Worm (Caenorhabditis elegans) whole organism, L4 larva: ENCODE measurements around the gene T27A8.2.

Experiments used
- F26F4.8 ChIP-seq: fragments of 200-800 bp; sonication (Bioruptor generic); conservative IDR thresholded peaks from 2 replicates; pipeline ENCODE4 v1.3.6; 2022; ENCODE audit warnings: missing genetic modification characterization, missing compliant biosample characterization
- T20F7.1 ChIP-seq: fragments of 200-800 bp; sonication (Bioruptor generic); optimal IDR thresholded peaks from 2 replicates; lab custom pipeline; 2018; ENCODE audit warnings: mild to moderate bottlenecking, missing genetic modification characterization, missing compliant biosample characterization
- ZK546.5 ChIP-seq, 2 experiments: sonication (generic microtip); optimal IDR thresholded peaks; 2 replicates each; lab custom pipeline; 2017; ENCODE audit warnings: missing biosample characterization in 2 of 2, missing genetic modification characterization in 2 of 2
- aha-1 ChIP-seq: fragments of 150-350 bp; peaks from one replicate; lab custom pipeline; 2014; ENCODE audit warnings: missing biosample characterization, missing genetic modification characterization
- ceh-62 ChIP-seq: sonication (generic microtip); optimal IDR thresholded peaks from 2 replicates; lab custom pipeline; 2017; ENCODE audit warnings: missing biosample characterization, missing genetic modification characterization
- ces-1 ChIP-seq: fragments of 150-350 bp; sonication (generic microtip); optimal IDR thresholded peaks from 4 replicates; lab custom pipeline; 2014; ENCODE audit warnings: missing biosample characterization, missing genetic modification reagents, missing genetic modification characterization
- cey-2 ChIP-seq: sonication (generic microtip); optimal IDR thresholded peaks from 3 replicates; lab custom pipeline; 2017; ENCODE audit warnings: missing genetic modification characterization, mild to moderate bottlenecking, missing compliant biosample characterization, antibody characterized with exemption, borderline replicate concordance; ENCODE audit not compliant: insufficient read depth
- ctbp-1 ChIP-seq: fragments of 200-800 bp; sonication (Bioruptor generic); IDR thresholded peaks from 2 replicates; pipeline ENCODE4 v1.3.6; 2022; ENCODE audit warnings: missing genetic modification reagents, missing genetic modification characterization, missing compliant biosample characterization
- daf-12 ChIP-seq: fragments of 150-350 bp; optimal IDR thresholded peaks from 2 replicates; lab custom pipeline; 2014; ENCODE audit warnings: missing biosample characterization, missing genetic modification reagents, missing genetic modification characterization
- daf-16 ChIP-seq, 3 experiments: sonication (generic microtip); optimal IDR thresholded peaks; 2 replicates each; lab custom pipeline; 2016 to 2017; ENCODE audit warnings: missing genetic modification characterization in 3 of 3, missing genetic modification reagents in 3 of 3, mild to moderate bottlenecking in 2 of 3, missing compliant biosample characterization in 2 of 3, missing biosample characterization in 1 of 3, moderate library complexity in 1 of 3
- dmd-6 ChIP-seq: fragments of 200-800 bp; sonication (Bioruptor generic); IDR thresholded peaks from 2 replicates; pipeline ENCODE4 v1.3.6; 2022; ENCODE audit warnings: missing genetic modification reagents, missing genetic modification characterization, missing compliant biosample characterization
- egl-43 ChIP-seq: fragments of 200-800 bp; sonication (Bioruptor generic); IDR thresholded peaks from 2 replicates; pipeline ENCODE4 v1.3.6; 2022; ENCODE audit warnings: missing genetic modification reagents, missing genetic modification characterization, missing compliant biosample characterization
- gei-8 ChIP-seq: fragments of 200-800 bp; sonication (Bioruptor generic); optimal IDR thresholded peaks from 2 replicates; lab custom pipeline; 2018; ENCODE audit warnings: mild to moderate bottlenecking, missing genetic modification characterization, missing compliant biosample characterization
- hif-1 ChIP-seq, 2 experiments: sonication (generic microtip); optimal IDR thresholded peaks; 2 replicates each; lab custom pipeline; 2016 to 2017; ENCODE audit warnings: missing compliant biosample characterization in 2 of 2, missing genetic modification characterization in 2 of 2, missing genetic modification reagents in 2 of 2, missing genotype in 2 of 2, mild to moderate bottlenecking in 1 of 2
- hlh-11 ChIP-seq: fragments of 200-800 bp; sonication (Bioruptor generic); optimal IDR thresholded peaks from 2 replicates; lab custom pipeline; 2018; ENCODE audit warnings: mild to moderate bottlenecking, missing genetic modification characterization, missing compliant biosample characterization
- lin-13 ChIP-seq: fragments of 150-350 bp; optimal IDR thresholded peaks from 2 replicates; lab custom pipeline; 2014; ENCODE audit warnings: missing biosample characterization, missing genetic modification reagents, missing genetic modification characterization
- lin-38 ChIP-seq: fragments of 200-800 bp; sonication (Bioruptor generic); IDR thresholded peaks from 2 replicates; pipeline ENCODE4 v1.3.6; 2022; ENCODE audit warnings: missing genetic modification reagents, missing genetic modification characterization, missing compliant biosample characterization
- nhr-11 ChIP-seq: fragments of 150-350 bp; optimal IDR thresholded peaks from 2 replicates; lab custom pipeline; 2014; ENCODE audit warnings: missing biosample characterization, missing genetic modification characterization
- nhr-111 ChIP-seq: fragments of 200-800 bp; sonication (Bioruptor generic); optimal IDR thresholded peaks from 2 replicates; lab custom pipeline; 2018; ENCODE audit warnings: mild to moderate bottlenecking, missing genetic modification characterization, missing compliant biosample characterization
- nhr-28 ChIP-seq: fragments of 150-350 bp; optimal IDR thresholded peaks from 2 replicates; lab custom pipeline; 2014; ENCODE audit warnings: missing biosample characterization, missing genetic modification characterization
- nhr-48 ChIP-seq: sonication (generic microtip); optimal IDR thresholded peaks from 2 replicates; lab custom pipeline; 2016; ENCODE audit warnings: mild to moderate bottlenecking, missing genetic modification characterization, missing compliant biosample characterization
- nhr-6 ChIP-seq: fragments of 150-350 bp; optimal IDR thresholded peaks from 2 replicates; lab custom pipeline; 2014; ENCODE audit warnings: missing biosample characterization, missing genetic modification characterization
- pha-4 ChIP-seq, 2 experiments: fragments of 150-350 bp in 1 of 2; fragments of 200-800 bp in 1 of 2; sonication (Bioruptor generic) in 1 of 2; IDR thresholded peaks in 1 of 2; optimal IDR thresholded peaks in 1 of 2; 2 replicates each; pipeline versions ENCODE4 v1.3.6 to Lab custom; 2014 to 2022; ENCODE audit warnings: missing genetic modification characterization in 2 of 2, missing genetic modification reagents in 2 of 2, missing biosample characterization in 1 of 2, missing compliant biosample characterization in 1 of 2
- rbr-2 ChIP-seq: sonication (generic microtip); optimal IDR thresholded peaks from 2 replicates; lab custom pipeline; 2016; ENCODE audit warnings: missing genotype, missing genetic modification characterization, missing compliant biosample characterization
- spr-3 ChIP-seq: fragments of 200-800 bp; sonication (Bioruptor generic); optimal IDR thresholded peaks from 2 replicates; lab custom pipeline; 2018; ENCODE audit warnings: mild to moderate bottlenecking, missing genetic modification characterization, missing compliant biosample characterization
- tag-97 ChIP-seq: fragments of 200-800 bp; sonication (Bioruptor generic); IDR thresholded peaks from 2 replicates; pipeline ENCODE4 v1.3.6; 2022; ENCODE audit warnings: missing genetic modification characterization, missing compliant biosample characterization
- tra-1 ChIP-seq: fragments of 200-800 bp; sonication (Bioruptor generic); IDR thresholded peaks from 2 replicates; pipeline ENCODE4 v1.3.6; 2022; ENCODE audit warnings: missing genetic modification reagents, missing genetic modification characterization, missing compliant biosample characterization
- unc-62 ChIP-seq, 3 experiments: fragments of 150-350 bp in 1 of 3; sonication (generic microtip); optimal IDR thresholded peaks in 2 of 3; peaks in 1 of 3; 1 replicate in 1 of 3; 2 replicates in 2 of 3; lab custom pipeline; 2014 to 2017; ENCODE audit warnings: missing biosample characterization in 3 of 3, missing genetic modification characterization in 3 of 3, missing genetic modification reagents in 3 of 3, missing genotype in 1 of 3
- vab-7 ChIP-seq: fragments of 200-800 bp; sonication (Bioruptor generic); IDR thresholded peaks from 2 replicates; pipeline ENCODE4 v1.3.6; 2022; ENCODE audit warnings: missing genetic modification reagents, missing genetic modification characterization, missing compliant biosample characterization
- zip-11 ChIP-seq: fragments of 200-800 bp; sonication (Bioruptor generic); IDR thresholded peaks from 2 replicates; pipeline ENCODE4 v1.3.6; 2022; ENCODE audit warnings: missing genetic modification characterization, missing compliant biosample characterization
- ztf-7 ChIP-seq: fragments of 150-350 bp; optimal IDR thresholded peaks from 2 replicates; lab custom pipeline; 2014; ENCODE audit warnings: missing biosample characterization, missing genetic modification characterization

T27A8.2 gene

DNA sequence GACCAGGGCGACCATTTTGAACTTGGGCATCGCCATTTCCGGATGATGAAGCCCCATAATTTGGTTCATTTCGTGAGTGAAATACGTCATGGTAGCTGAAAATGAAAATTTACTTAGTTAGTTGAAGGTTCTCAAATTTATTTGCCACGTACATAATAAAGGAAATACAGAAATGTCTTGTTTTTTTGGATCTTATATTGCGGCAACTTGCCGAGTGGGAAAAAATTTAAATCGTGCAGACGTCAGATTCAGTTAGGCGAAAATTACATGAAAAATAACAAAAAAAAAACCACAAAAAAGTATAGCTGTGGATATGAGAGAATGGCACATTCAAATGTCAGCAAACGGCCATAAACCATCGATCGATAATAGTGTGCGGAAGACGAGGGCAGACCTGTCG lies at the start of gene T27A8.2:
T27A8.2 (minus strand) TSS at position 101 of the 400 bp plus-strand sequence.
- TF ChIP-seq nhr-48 (tag; lab: Kevin White, UChicago) (no peak), T20F7.1 (GFP tag; lab: Kevin White, UChicago) (no peak), F26F4.8 (no peak), ceh-62 (tag; lab: Kevin White, UChicago) (no peak), nhr-28 (tag; lab: Kevin White, UChicago) (no peak), pha-4 (GFP tag; IDR thresholded peaks at IDR 0.05; lab: Robert Waterston, UW) (no peak), pha-4 (tag; optimal IDR thresholded peaks at IDR 0.05; lab: Kevin White, UChicago) (no peak), egl-43 (GFP tag; lab: Robert Waterston, UW) (no peak)

DNA sequence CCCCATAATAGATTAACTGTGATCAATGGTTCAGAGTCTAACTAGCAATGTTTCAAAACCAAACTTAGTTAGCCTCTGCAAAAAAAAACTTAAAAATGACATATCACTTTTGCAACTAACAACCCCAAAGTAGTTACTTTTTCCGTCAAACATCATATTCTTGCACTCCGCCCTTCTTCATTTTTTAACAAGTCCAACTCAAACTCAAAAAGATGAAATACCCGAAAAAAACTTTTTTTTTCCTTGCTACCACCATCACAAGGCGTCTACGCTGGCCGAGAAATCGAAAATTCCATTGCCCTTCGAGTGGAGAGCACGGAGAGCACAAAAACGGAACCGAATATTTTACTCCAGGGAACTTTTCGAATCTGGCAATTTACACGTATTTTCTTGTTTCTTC lies 47.1 kb upstream of the T27A8.2 start:
- TF ChIP-seq unc-62 (GFP tag; optimal IDR thresholded peaks at IDR 0.05 in 1 of 2; lab: Kevin White, UChicago) = peak in 1 of 2 experiments; percentile 96
- TF ChIP-seq unc-62 (tag; optimal IDR thresholded peaks at IDR 0.05; lab: Kevin White, UChicago) = no peak
- no peak for TF ChIP-seq ZK546.5 (tag; optimal IDR thresholded peaks at IDR 0.05; lab: Kevin White, UChicago)

DNA sequence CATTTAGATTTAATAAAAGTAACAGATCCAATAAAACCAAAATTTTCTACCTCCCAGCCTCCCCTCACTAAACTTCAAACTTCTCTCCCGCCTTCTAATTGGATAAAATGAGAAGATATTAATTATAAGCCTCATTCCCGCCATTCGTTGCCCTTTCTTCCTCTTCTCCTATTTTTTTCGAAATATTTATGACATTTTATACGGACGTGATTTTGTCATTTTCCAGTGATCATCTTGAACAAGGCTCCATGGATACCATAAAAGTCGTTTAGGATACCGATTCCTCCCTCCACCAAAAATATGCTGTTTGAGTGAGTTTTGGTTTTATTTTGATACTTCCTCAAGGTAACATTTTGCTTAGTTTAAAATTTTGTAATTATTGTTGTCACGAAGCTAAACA lies 44.7 kb upstream of the T27A8.2 start, which contains the start of gene ZK1073.2:
ZK1073.2 (plus strand) TSS at position 301 of the 400 bp plus-strand sequence.
- TF ChIP-seq ces-1 (GFP tag; lab: Kevin White, UChicago) (no peak), tag-97 (no peak), cey-2 (tag; lab: Kevin White, UChicago) (no peak), spr-3 (GFP tag; lab: Kevin White, UChicago) (no peak), rbr-2 (tag; lab: Kevin White, UChicago) (no peak), aha-1 (tag; lab: Kevin White, UChicago) (no peak), gei-8 (GFP tag; lab: Kevin White, UChicago) (no peak), T20F7.1 (GFP tag; lab: Kevin White, UChicago) (no peak), tra-1 (no peak), lin-13 (no peak)

DNA sequence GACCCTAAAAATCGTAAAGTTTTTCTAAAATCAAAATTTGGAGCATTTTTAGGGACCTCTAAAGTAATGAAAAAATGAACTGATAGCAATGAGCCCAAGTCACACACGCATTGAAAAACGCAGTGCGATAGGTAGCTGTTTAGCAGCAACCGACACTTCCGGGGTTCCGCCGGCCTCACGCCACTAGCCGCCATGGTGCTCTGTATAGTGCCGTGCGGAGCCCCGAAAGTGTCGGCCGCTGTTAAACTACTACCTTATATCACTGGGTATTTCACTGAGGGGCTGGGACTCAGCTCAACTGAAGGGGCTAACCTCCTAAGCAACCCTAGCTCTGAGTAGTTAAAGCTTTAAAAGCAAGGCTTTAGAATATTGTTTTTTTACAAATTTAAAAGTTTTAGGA lies 40.5 kb upstream of the T27A8.2 start:
- 0 out of 2 replicates have a peak, but pooled peaks have one; percentile 27 for TF ChIP-seq egl-43 (GFP tag; lab: Robert Waterston, UW)
- no peak for TF ChIP-seq daf-16 (GFP tag; optimal IDR thresholded peaks at IDR 0.05; lab: Kevin White, UChicago)
- TF ChIP-seq daf-16 (tag; optimal IDR thresholded peaks at IDR 0.05; lab: Kevin White, UChicago) = no peak
- TF ChIP-seq nhr-6 = no peak
- no peak for TF ChIP-seq daf-12 (tag; lab: Kevin White, UChicago)
- TF ChIP-seq ztf-7 (tag; lab: Kevin White, UChicago) = no peak

DNA sequence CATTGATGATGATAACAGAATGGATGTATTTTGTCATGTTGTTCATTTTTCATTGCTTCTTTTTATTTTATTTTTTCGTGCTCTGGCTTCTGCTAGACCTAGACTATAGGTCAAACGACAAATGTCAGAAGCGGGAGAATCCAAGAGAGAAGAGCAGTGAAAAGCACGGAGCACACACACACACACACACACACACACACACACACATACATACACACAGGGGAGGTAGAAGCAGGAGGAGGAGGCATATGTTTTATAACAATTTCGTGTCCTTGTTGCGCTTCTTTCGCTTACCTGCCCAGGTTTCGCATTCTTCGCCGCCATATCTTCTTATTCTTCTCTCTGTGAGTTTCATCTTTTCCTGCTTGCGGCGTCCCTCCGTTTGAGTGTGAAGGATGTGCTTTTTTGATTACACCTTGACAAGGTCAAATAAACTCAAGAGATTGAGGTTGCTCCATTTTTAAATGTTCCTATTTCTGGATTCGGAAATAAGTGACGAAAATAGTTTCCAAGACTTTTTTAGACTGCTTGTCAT lies 39.4 kb upstream of the T27A8.2 start:
- no peak for TF ChIP-seq ctbp-1
- no peak for TF ChIP-seq zip-11
- TF ChIP-seq unc-62 (GFP tag; optimal IDR thresholded peaks at IDR 0.05 in 1 of 2; lab: Kevin White, UChicago) = no peak
- no peak for TF ChIP-seq unc-62 (tag; optimal IDR thresholded peaks at IDR 0.05; lab: Kevin White, UChicago)
- peak in 1 of 2 experiments; percentile 11 for TF ChIP-seq hif-1 (tag; optimal IDR thresholded peaks at IDR 0.05; lab: Kevin White, UChicago)
- TF ChIP-seq vab-7 (GFP tag; lab: Robert Waterston, UW) = no peak
- no peak for TF ChIP-seq lin-38
- peak; percentile 77 for TF ChIP-seq aha-1 (tag; lab: Kevin White, UChicago)
- TF ChIP-seq dmd-6 = 0 out of 2 replicates have a peak, but pooled peaks have one; percentile 12
- peak; percentile 39 for TF ChIP-seq hlh-11 (tag; lab: Kevin White, UChicago)
- peak; percentile 24 for TF ChIP-seq nhr-28 (tag; lab: Kevin White, UChicago)
- TF ChIP-seq lin-13 = no peak
- peak; percentile 55 for TF ChIP-seq nhr-11 (tag; lab: Kevin White, UChicago)
- TF ChIP-seq nhr-111 (GFP tag; lab: Kevin White, UChicago) = no peak
